Worm (Caenorhabditis elegans): Measurements from ENCODE around the gene C36B7.1.

The C36B7.1 gene

DNA sequence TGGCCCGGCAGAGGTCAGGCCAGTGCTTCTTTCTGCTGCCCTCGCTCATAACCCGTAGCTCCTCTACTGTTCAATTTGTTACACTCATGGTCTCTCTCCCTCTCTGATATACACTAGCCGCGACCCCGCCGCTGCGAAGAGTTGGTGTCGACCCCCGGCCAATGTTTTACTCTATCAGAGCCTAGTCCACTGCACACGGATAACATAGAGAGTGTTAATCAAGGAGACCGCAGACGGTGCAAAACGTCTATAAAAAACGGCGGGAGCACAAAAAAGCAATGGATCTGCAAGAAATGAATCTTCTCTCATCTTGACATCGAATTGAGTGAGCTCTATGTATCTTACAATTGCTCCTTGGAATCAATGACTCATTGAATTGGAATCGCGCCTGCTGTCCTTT, 40.8 kb downstream of the C36B7.1 start:
- TF ChIP-seq sox-4 (tag; optimal IDR thresholded peaks at IDR 0.05) (peak; percentile 13), elt-4 (tag; optimal IDR thresholded peaks at IDR 0.05) (no peak), ztf-16 (tag; optimal IDR thresholded peaks at IDR 0.05) (no peak), pat-9 (tag; optimal IDR thresholded peaks at IDR 0.05) (peak; percentile 15), tbx-2 (tag; optimal IDR thresholded peaks at IDR 0.05) (peak; percentile 44), unc-55 (GFP tag; optimal IDR thresholded peaks at IDR 0.05) (peak; percentile 21)

- TF ChIP-seq unc-42 (tag; optimal IDR thresholded peaks at IDR 0.05) (no peak), fax-1 (tag; optimal IDR thresholded peaks at IDR 0.05) (no peak), nfya-1 (tag; optimal IDR thresholded peaks at IDR 0.05) (no peak), ceh-14 (tag; optimal IDR thresholded peaks at IDR 0.05) (no peak), dve-1 (tag; optimal IDR thresholded peaks at IDR 0.05) (no peak), tbx-7 (tag; optimal IDR thresholded peaks at IDR 0.05) (no peak), ttx-3 (tag; optimal IDR thresholded peaks at IDR 0.05) (no peak), pax-1 (tag; optimal IDR thresholded peaks at IDR 0.05) (no peak), ama-1 (optimal IDR thresholded peaks at IDR 0.05) (no peak), fkh-6 (tag; optimal IDR thresholded peaks at IDR 0.05) (no peak), lin-11 (tag; optimal IDR thresholded peaks at IDR 0.05) (no peak), sox-4 (tag; optimal IDR thresholded peaks at IDR 0.05) (no peak), elt-4 (tag; optimal IDR thresholded peaks at IDR 0.05) (no peak), ref-2 (tag; optimal IDR thresholded peaks at IDR 0.05) (no peak), ceh-24 (tag; optimal IDR thresholded peaks at IDR 0.05) (no peak)
Measured at ce11 chrX:7155879-7156278, 43.2 kb downstream of the C36B7.1 start, which contains the start of gene C54D1.7. Gene C54D1.7, minus strand, starts transcription at chrX:7156035.

DNA sequence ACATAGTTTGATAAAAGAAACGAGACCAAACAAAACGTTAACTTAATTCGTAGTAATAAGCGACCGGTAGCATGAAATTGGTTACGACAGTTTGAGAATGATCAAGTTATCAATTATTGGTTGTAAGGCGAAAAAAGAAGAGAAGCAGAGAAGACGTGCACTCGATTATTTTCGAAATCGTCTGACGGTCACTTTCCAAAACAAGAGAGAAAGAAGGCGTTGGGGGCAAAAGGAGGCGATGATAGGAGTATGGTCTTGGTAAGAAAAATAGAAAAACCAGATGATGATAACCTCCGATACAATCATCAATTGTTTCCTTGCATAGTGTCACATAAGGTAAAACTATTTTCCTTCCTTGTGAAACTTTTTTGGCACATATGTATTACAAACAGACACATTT, 44.8 kb downstream of the C36B7.1 start:
- no peak for TF ChIP-seq mec-3 (tag; optimal IDR thresholded peaks at IDR 0.05; ENCODE audit: borderline replicate concordance)
- no peak for TF ChIP-seq ceh-14 (tag; optimal IDR thresholded peaks at IDR 0.05)
- no peak for TF ChIP-seq pha-2 (tag; optimal IDR thresholded peaks at IDR 0.05)
- TF ChIP-seq pqm-1 (tag; optimal IDR thresholded peaks at IDR 0.05) = no peak

DNA sequence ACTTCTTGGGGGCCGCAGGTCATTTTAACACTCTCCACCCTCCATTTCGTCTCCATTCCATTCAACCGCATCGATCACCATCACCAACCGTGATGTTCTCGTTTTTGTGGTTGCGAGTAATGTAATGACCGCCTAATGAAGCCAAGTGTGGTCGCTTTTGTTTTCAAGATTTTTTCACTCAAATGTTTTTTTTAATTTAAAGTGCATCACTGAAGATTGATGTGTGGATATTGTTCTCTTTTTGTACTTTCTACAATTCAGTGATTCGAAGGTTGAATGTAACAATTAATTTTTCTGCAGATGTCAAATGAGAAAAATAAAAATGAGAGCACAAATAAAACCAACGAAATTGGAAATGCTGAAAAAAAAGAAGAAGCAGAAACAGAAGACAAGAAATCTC, 46.0 kb downstream of the C36B7.1 start, which contains the start of gene pgp-10:
pgp-10 (plus strand) TSS at position 301 of the 400 bp plus-strand sequence.
- TF ChIP-seq gmeb-2 (tag; optimal IDR thresholded peaks at IDR 0.05) (no peak), npax-4 (tag; optimal IDR thresholded peaks at IDR 0.05) (no peak), hlh-6 (tag; optimal IDR thresholded peaks at IDR 0.05) (no peak), nhr-232 (tag; optimal IDR thresholded peaks at IDR 0.05) (no peak), ceh-18 (tag; optimal IDR thresholded peaks at IDR 0.05) (no peak), nhr-11 (tag; optimal IDR thresholded peaks at IDR 0.05) (no peak), ceh-14 (tag; optimal IDR thresholded peaks at IDR 0.05) (no peak), ceh-24 (tag; optimal IDR thresholded peaks at IDR 0.05) (no peak), T23F11.4 (GFP tag; optimal IDR thresholded peaks at IDR 0.05) (no peak), ceh-34 (tag; optimal IDR thresholded peaks at IDR 0.05) (no peak), unc-86 (tag; optimal IDR thresholded peaks at IDR 0.05) (no peak), tbx-7 (tag; optimal IDR thresholded peaks at IDR 0.05) (no peak), tbx-2 (tag; optimal IDR thresholded peaks at IDR 0.05) (no peak), ama-1 (optimal IDR thresholded peaks at IDR 0.05) (no peak), C38D4.7 (GFP tag; optimal IDR thresholded peaks at IDR 0.05) (no peak), ref-2 (tag; optimal IDR thresholded peaks at IDR 0.05) (no peak)

DNA sequence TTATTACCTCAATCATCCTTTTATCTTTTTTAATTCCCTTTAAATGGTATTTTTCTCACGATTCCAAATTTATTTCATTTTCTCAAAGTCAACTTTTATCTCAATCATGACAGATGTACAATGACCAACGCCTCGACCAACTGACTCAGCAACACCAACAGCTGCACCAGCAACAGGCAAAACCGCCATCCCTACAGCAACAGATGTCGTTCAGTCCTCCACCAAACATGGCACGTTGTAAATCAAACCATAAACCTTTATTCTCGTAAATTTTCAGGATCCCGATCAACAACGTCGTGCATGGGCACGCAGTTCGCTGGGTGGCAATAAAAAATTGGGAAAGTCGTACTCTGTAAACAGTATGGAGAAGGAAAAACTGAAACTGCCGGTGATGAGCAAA, 50.1 kb downstream of the C36B7.1 start:
- TF ChIP-seq ceh-14 (tag; optimal IDR thresholded peaks at IDR 0.05) (no peak), T23F11.4 (GFP tag; optimal IDR thresholded peaks at IDR 0.05) (no peak), rnt-1 (tag; optimal IDR thresholded peaks at IDR 0.05) (no peak), elt-2 (tag; optimal IDR thresholded peaks at IDR 0.05) (no peak), syd-9 (tag; optimal IDR thresholded peaks at IDR 0.05) (no peak), elt-4 (tag; optimal IDR thresholded peaks at IDR 0.05) (no peak), Y22D7AL.16 (tag; optimal IDR thresholded peaks at IDR 0.05) (no peak), sox-4 (tag; optimal IDR thresholded peaks at IDR 0.05) (no peak), fax-1 (tag; optimal IDR thresholded peaks at IDR 0.05) (no peak), unc-3 (GFP tag; conservative IDR thresholded peaks at IDR 0.05) (no peak), unc-3 (tag; optimal IDR thresholded peaks at IDR 0.05) (no peak), unc-86 (tag; optimal IDR thresholded peaks at IDR 0.05) (no peak)
